Worm (Caenorhabditis elegans): Measurements from ENCODE around the gene xbx-6.

xbx-6 gene

ce11 chrV:9725719-9726118 is 22.9 kb downstream of the xbx-6 start:
- no peak for TF ChIP-seq tbx-2 (tag; optimal IDR thresholded peaks at IDR 0.05)
- TF ChIP-seq ceh-28 (tag; optimal IDR thresholded peaks at IDR 0.05): no peak
- peak; percentile 20 for TF ChIP-seq pha-4 (tag; optimal IDR thresholded peaks at IDR 0.05)
- TF ChIP-seq egl-5 (tag; optimal IDR thresholded peaks at IDR 0.05): no peak
- no peak for TF ChIP-seq ceh-9 (tag; optimal IDR thresholded peaks at IDR 0.05)
- TF ChIP-seq ceh-82 (tag; optimal IDR thresholded peaks at IDR 0.05): no peak
- no peak for TF ChIP-seq ztf-4 (tag; optimal IDR thresholded peaks at IDR 0.05)
- no peak for TF ChIP-seq nhr-25 (tag; optimal IDR thresholded peaks at IDR 0.05)
- TF ChIP-seq nhr-67 (tag; optimal IDR thresholded peaks at IDR 0.05): no peak
- TF ChIP-seq fos-1 (tag; optimal IDR thresholded peaks at IDR 0.05): no peak
- TF ChIP-seq nhr-77 (tag; optimal IDR thresholded peaks at IDR 0.05): no peak
- no peak for TF ChIP-seq fkh-10 (GFP tag; optimal IDR thresholded peaks at IDR 0.05)
- no peak for TF ChIP-seq sea-2 (GFP tag; optimal IDR thresholded peaks at IDR 0.05)
- TF ChIP-seq pqm-1 (tag; optimal IDR thresholded peaks at IDR 0.05): peak; percentile 7
- no peak for TF ChIP-seq mdl-1 (tag; optimal IDR thresholded peaks at IDR 0.05)
- no peak for TF ChIP-seq unc-39 (tag; optimal IDR thresholded peaks at IDR 0.05)
- TF ChIP-seq elt-2 (tag; optimal IDR thresholded peaks at IDR 0.05): peak; percentile 66

- TF ChIP-seq ceh-16 (tag; optimal IDR thresholded peaks at IDR 0.05) (no peak), pha-4 (tag; optimal IDR thresholded peaks at IDR 0.05) (peak; percentile 96), ceh-28 (tag; optimal IDR thresholded peaks at IDR 0.05) (no peak), daf-12 (tag; optimal IDR thresholded peaks at IDR 0.05) (no peak), ceh-82 (tag; optimal IDR thresholded peaks at IDR 0.05) (no peak), tbx-2 (tag; optimal IDR thresholded peaks at IDR 0.05) (no peak), nhr-76 (tag; optimal IDR thresholded peaks at IDR 0.05) (no peak), nhr-23 (tag; optimal IDR thresholded peaks at IDR 0.05) (peak; percentile 55), mdl-1 (tag; optimal IDR thresholded peaks at IDR 0.05) (no peak), egl-5 (tag; optimal IDR thresholded peaks at IDR 0.05) (peak; percentile 67), sea-2 (GFP tag; optimal IDR thresholded peaks at IDR 0.05) (no peak), nhr-11 (tag; optimal IDR thresholded peaks at IDR 0.05) (no peak), elt-2 (tag; optimal IDR thresholded peaks at IDR 0.05) (peak; percentile 68), nhr-67 (tag; optimal IDR thresholded peaks at IDR 0.05) (no peak), lin-15B (tag; optimal IDR thresholded peaks at IDR 0.05) (peak; percentile 71), unc-62 (GFP tag; optimal IDR thresholded peaks at IDR 0.05) (no peak), fos-1 (tag; optimal IDR thresholded peaks at IDR 0.05) (no peak), fkh-10 (GFP tag; optimal IDR thresholded peaks at IDR 0.05) (no peak), egl-27 (tag; optimal IDR thresholded peaks at IDR 0.05) (no peak), aly-2 (tag; optimal IDR thresholded peaks at IDR 0.05) (no peak), nhr-43 (tag; optimal IDR thresholded peaks at IDR 0.05; ENCODE audit: poor library complexity, severe bottlenecking) (no peak), ceh-9 (tag; optimal IDR thresholded peaks at IDR 0.05) (no peak), ama-1 (optimal IDR thresholded peaks at IDR 0.05) (peak; percentile 14), nhr-237 (tag; optimal IDR thresholded peaks at IDR 0.05) (no peak), ztf-11 (tag; optimal IDR thresholded peaks at IDR 0.05) (no peak), unc-39 (tag; optimal IDR thresholded peaks at IDR 0.05) (no peak), elt-1 (tag; optimal IDR thresholded peaks at IDR 0.05) (no peak), eor-1 (tag; optimal IDR thresholded peaks at IDR 0.05) (no peak), nhr-77 (tag; optimal IDR thresholded peaks at IDR 0.05) (no peak), nfya-1 (tag; optimal IDR thresholded peaks at IDR 0.05; ENCODE audit: insufficient read depth) (peak; percentile 88), snpc-4 (tag; optimal IDR thresholded peaks at IDR 0.05) (peak; percentile 44), R02D3.7 (tag; optimal IDR thresholded peaks at IDR 0.05) (no peak), nhr-12 (tag; optimal IDR thresholded peaks at IDR 0.05) (no peak), pqm-1 (tag; optimal IDR thresholded peaks at IDR 0.05) (peak; percentile 63), fkh-2 (tag; optimal IDR thresholded peaks at IDR 0.05) (no peak), nhr-28 (tag; optimal IDR thresholded peaks at IDR 0.05) (no peak), skn-1 (tag; optimal IDR thresholded peaks at IDR 0.05) (peak; percentile 61), lsy-12 (tag; optimal IDR thresholded peaks at IDR 0.05) (no peak), zag-1 (tag; optimal IDR thresholded peaks at IDR 0.05) (no peak), jun-1 (tag; optimal IDR thresholded peaks at IDR 0.05) (no peak), elt-3 (tag; optimal IDR thresholded peaks at IDR 0.05) (no peak), ZK546.5 (tag; optimal IDR thresholded peaks at IDR 0.05) (no peak), nhr-25 (tag; optimal IDR thresholded peaks at IDR 0.05) (no peak), ztf-4 (tag; optimal IDR thresholded peaks at IDR 0.05) (no peak), mml-1 (tag; optimal IDR thresholded peaks at IDR 0.05) (no peak), lin-39 (tag; optimal IDR thresholded peaks at IDR 0.05) (peak; percentile 81), hmg-11 (tag; optimal IDR thresholded peaks at IDR 0.05) (no peak)
Observed at ce11 chrV:9729462-9730162, 26.8 kb downstream of the xbx-6 start, which contains the start of the genes aagr-3 and drap-1. Gene aagr-3, minus strand, starts transcription at chrV:9729512. Gene drap-1, plus strand, starts transcription at chrV:9730106.
